Fruit fly (Drosophila melanogaster) whole organism, prepupa: Measurements from ENCODE around the gene CG5888.
A peak's percentile ranks its signal among the peaks of the same experiment; 100 is the strongest.

Source experiments
- Eip78C ChIP-seq: fragments of 200-800 bp; sonication (Bioruptor generic); peaks from one replicate; lab custom pipeline; 2016; ENCODE audit warnings: missing biosample characterization, missing genetic modification characterization
- dac ChIP-seq: fragments of 200-800 bp; sonication (Bioruptor generic); optimal IDR thresholded peaks from 2 replicates; lab custom pipeline; 2017; ENCODE audit warnings: missing biosample characterization, mild to moderate bottlenecking, missing genetic modification characterization
- topi ChIP-seq: fragments of 200-800 bp; sonication (Bioruptor generic); optimal IDR thresholded peaks from 3 replicates; lab custom pipeline; 2016; ENCODE audit warnings: missing biosample characterization, missing genetic modification characterization

- TF ChIP-seq dac: no peak
- TF ChIP-seq Eip78C (GFP tag; lab: Kevin White, UChicago): peak; percentile 61
- peak; percentile 10 for TF ChIP-seq topi (GFP tag; lab: Kevin White, UChicago)
Observed at dm6 chr2L:16390803-16391202, 57.5 kb downstream of the CG5888 start.
